Fruit fly (Drosophila melanogaster): Measurements from ENCODE around the gene CG31365.

dm6 chr3R:23097197-23097809 is 28.9 kb downstream of the CG31365 start, which contains the start of gene CG6733:
- no peak for TF ChIP-seq OdsH (GFP tag; optimal IDR thresholded peaks at IDR 0.05)
- no peak for TF ChIP-seq CG9705 (GFP tag; optimal IDR thresholded peaks at IDR 0.05)
- no peak for TF ChIP-seq rgr (GFP tag; optimal IDR thresholded peaks at IDR 0.05)
- TF ChIP-seq pan (optimal IDR thresholded peaks at IDR 0.05): no peak
- no peak for TF ChIP-seq psq (GFP tag; optimal IDR thresholded peaks at IDR 0.05)
- TF ChIP-seq Dfd (GFP tag; optimal IDR thresholded peaks at IDR 0.05): no peak
